Worm (Caenorhabditis elegans) whole organism, mixed stage, embryonic: Measurements from ENCODE around the gene npp-5.

Source experiments
- ham-2 ChIP-seq: fragments of 200-800 bp; sonication (Bioruptor generic); optimal IDR thresholded peaks from 2 replicates; lab custom pipeline; 2018; ENCODE audit warnings: mild to moderate bottlenecking, missing genetic modification characterization, missing compliant biosample characterization
- lsy-2 ChIP-seq: fragments of 150-350 bp; optimal IDR thresholded peaks from 2 replicates; lab custom pipeline; 2014; ENCODE audit warnings: missing biosample characterization, missing genetic modification characterization
- mab-5 ChIP-seq: fragments of 150-350 bp; optimal IDR thresholded peaks from 2 replicates; lab custom pipeline; 2014; ENCODE audit warnings: missing biosample characterization, missing genetic modification characterization
- nhr-12 ChIP-seq: fragments of 150-350 bp; optimal IDR thresholded peaks from 2 replicates; lab custom pipeline; 2014; ENCODE audit warnings: missing biosample characterization, missing genetic modification characterization
- nhr-237 ChIP-seq: fragments of 150-350 bp; optimal IDR thresholded peaks from 2 replicates; lab custom pipeline; 2014; ENCODE audit warnings: missing biosample characterization, missing genetic modification characterization
- nhr-76 ChIP-seq: sonication (generic microtip); optimal IDR thresholded peaks from 2 replicates; lab custom pipeline; 2017; ENCODE audit warnings: missing biosample characterization, missing genetic modification characterization
- pha-4 ChIP-seq: fragments of 150-350 bp; optimal IDR thresholded peaks from 2 replicates; lab custom pipeline; 2018; ENCODE audit warnings: missing biosample characterization, missing genetic modification reagents, missing genetic modification characterization
- snpc-4 ChIP-seq: fragments of 150-350 bp; optimal IDR thresholded peaks from 2 replicates; lab custom pipeline; 2014; ENCODE audit warnings: missing biosample characterization, missing genetic modification characterization
- sptf-1 ChIP-seq: sonication (generic microtip); optimal IDR thresholded peaks from 2 replicates; lab custom pipeline; 2017; ENCODE audit warnings: mild to moderate bottlenecking, missing genetic modification characterization, moderate library complexity, missing compliant biosample characterization
- tbx-8 ChIP-seq: fragments of 200-800 bp; sonication (Bioruptor generic); optimal IDR thresholded peaks from 2 replicates; lab custom pipeline; 2018; ENCODE audit warnings: mild to moderate bottlenecking, missing genetic modification characterization, moderate library complexity, missing compliant biosample characterization
- unc-39 ChIP-seq: fragments of 150-350 bp; optimal IDR thresholded peaks from 2 replicates; lab custom pipeline; 2014; ENCODE audit warnings: missing biosample characterization, missing genetic modification characterization
- ztf-11 ChIP-seq: fragments of 150-350 bp; optimal IDR thresholded peaks from 2 replicates; lab custom pipeline; 2014; ENCODE audit warnings: missing biosample characterization, missing genetic modification characterization

DNA sequence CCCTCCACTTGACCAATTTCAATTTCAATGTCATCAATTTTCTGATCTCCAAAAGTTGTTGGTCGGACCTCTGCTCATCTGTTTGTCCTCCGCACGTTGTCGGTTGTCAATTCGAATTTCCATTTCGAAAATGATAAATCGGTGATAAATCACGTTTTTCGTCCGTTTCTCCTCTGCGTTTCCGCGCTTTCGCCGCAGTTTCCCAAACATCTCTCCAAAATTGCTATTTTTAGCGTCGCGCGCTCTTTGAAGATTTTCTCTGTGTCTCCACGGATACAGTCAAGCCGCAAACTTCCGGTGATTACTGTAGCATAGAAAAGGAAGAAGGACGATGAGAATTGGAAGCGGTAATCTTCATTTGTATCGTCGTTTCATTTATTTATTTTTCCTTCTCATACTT, 42.4 kb upstream of the npp-5 start:
- TF ChIP-seq unc-39 (tag; lab: Kevin White, UChicago) (no peak), nhr-76 (tag; lab: Kevin White, UChicago) (no peak), tbx-8 (GFP tag; lab: Kevin White, UChicago) (no peak), snpc-4 (tag; lab: Kevin White, UChicago) (no peak), nhr-12 (tag; lab: Kevin White, UChicago) (no peak), nhr-237 (tag; lab: Kevin White, UChicago) (no peak), pha-4 (no peak), mab-5 (tag; lab: Kevin White, UChicago) (no peak), lsy-2 (tag; lab: Kevin White, UChicago) (no peak), ztf-11 (tag; lab: Kevin White, UChicago) (no peak), sptf-1 (tag; lab: Kevin White, UChicago) (no peak), ham-2 (GFP tag; lab: Kevin White, UChicago) (peak; percentile 16)
